ENCODE assay signal across 4 worm cellular contexts in genomic region chrIII:8678371-8678770, ce11.
TF ChIP-seq lines count a peak whose summit lies in the region.

No protein-coding gene starts in this region.

TF ChIP-seq in whole organism, L2 larva, 48 proteins besides CTCF, POLR2A, EP300 and RAD21 (continues in another document):
- peak; percentile 32 for TF ChIP-seq lin-11 (tag; optimal IDR thresholded peaks at IDR 0.05; lab: Kevin White, UChicago)
- peak; percentile 58 for TF ChIP-seq gmeb-1 (tag; optimal IDR thresholded peaks at IDR 0.05; lab: Kevin White, UChicago)
- peak; percentile 62 for TF ChIP-seq sma-3 (GFP tag; optimal IDR thresholded peaks at IDR 0.05; lab: Kevin White, UChicago)
- peak; percentile 68 for TF ChIP-seq Y55F3AM.14 (GFP tag; optimal IDR thresholded peaks at IDR 0.05; lab: Kevin White, UChicago)
- peak; percentile 53 for TF ChIP-seq F13H6.1 (tag; optimal IDR thresholded peaks at IDR 0.05; lab: Kevin White, UChicago)
- TF ChIP-seq blmp-1 (tag; optimal IDR thresholded peaks at IDR 0.05; lab: Kevin White, UChicago; ENCODE audit: insufficient read depth): no peak
- peak; percentile 91 for TF ChIP-seq nhr-129 (tag; optimal IDR thresholded peaks at IDR 0.05; lab: Kevin White, UChicago)
- peak; percentile 60 for TF ChIP-seq lin-13 (GFP tag; optimal IDR thresholded peaks at IDR 0.05; lab: Kevin White, UChicago)
- TF ChIP-seq fos-1 (tag; optimal IDR thresholded peaks at IDR 0.05; lab: Kevin White, UChicago): peak; percentile 43
- peak; percentile 64 for TF ChIP-seq nhr-21 (tag; optimal IDR thresholded peaks at IDR 0.05; lab: Kevin White, UChicago)
- peak; percentile 79 for TF ChIP-seq sma-9 (GFP tag; optimal IDR thresholded peaks at IDR 0.05; lab: Kevin White, UChicago)
- no peak for TF ChIP-seq sma-9 (tag; optimal IDR thresholded peaks at IDR 0.05; lab: Kevin White, UChicago)
- TF ChIP-seq ceh-82 (tag; optimal IDR thresholded peaks at IDR 0.05; lab: Kevin White, UChicago): no peak
- peak; percentile 82 for TF ChIP-seq unc-55 (GFP tag; optimal IDR thresholded peaks at IDR 0.05; lab: Kevin White, UChicago)
- no peak for TF ChIP-seq nhr-12 (tag; optimal IDR thresholded peaks at IDR 0.05; lab: Kevin White, UChicago)
- no peak for TF ChIP-seq ama-1 (optimal IDR thresholded peaks at IDR 0.05; lab: Kevin White, UChicago)
- peak; percentile 57 for TF ChIP-seq crh-2 (tag; optimal IDR thresholded peaks at IDR 0.05; lab: Kevin White, UChicago)
- peak; percentile 64 for TF ChIP-seq C34F6.9 (tag; optimal IDR thresholded peaks at IDR 0.05; lab: Kevin White, UChicago)
- no peak for TF ChIP-seq mab-5 (tag; optimal IDR thresholded peaks at IDR 0.05; lab: Kevin White, UChicago)
- no peak for TF ChIP-seq ztf-11 (tag; optimal IDR thresholded peaks at IDR 0.05; lab: Kevin White, UChicago)
- peak; percentile 54 for TF ChIP-seq egl-27 (tag; optimal IDR thresholded peaks at IDR 0.05; lab: Kevin White, UChicago)
- peak; percentile 58 to 74 for TF ChIP-seq lsy-2 (tag; optimal IDR thresholded peaks at IDR 0.05; lab: Kevin White, UChicago)
- peak; percentile 34 for TF ChIP-seq sem-4 (tag; optimal IDR thresholded peaks at IDR 0.05; lab: Kevin White, UChicago)

TF ChIP-seq in whole organism, L4 larva, 104 proteins besides CTCF, POLR2A, EP300 and RAD21 (continues in another document):
- TF ChIP-seq F26F4.8 (GFP tag; conservative IDR thresholded peaks at IDR 0.05; lab: Robert Waterston, UW): peak; percentile 94
- no peak for TF ChIP-seq mdl-1 (tag; optimal IDR thresholded peaks at IDR 0.05; lab: Kevin White, UChicago)
- TF ChIP-seq Y48G9A.11 (GFP tag; IDR thresholded peaks at IDR 0.05; lab: Robert Waterston, UW): peak; percentile 81
- TF ChIP-seq hlh-30 (tag; optimal IDR thresholded peaks at IDR 0.05; lab: Kevin White, UChicago; ENCODE audit: insufficient read depth): peak; percentile 72
- TF ChIP-seq T26A8.4 (GFP tag; IDR thresholded peaks at IDR 0.05; lab: Robert Waterston, UW): peak; percentile 85
- no peak for TF ChIP-seq attf-4 (tag; optimal IDR thresholded peaks at IDR 0.05; lab: Kevin White, UChicago)
- peak; percentile 58 for TF ChIP-seq dve-1 (tag; optimal IDR thresholded peaks at IDR 0.05; lab: Kevin White, UChicago; ENCODE audit: insufficient read depth)
- peak; percentile 47 for TF ChIP-seq dmd-6 (GFP tag; IDR thresholded peaks at IDR 0.05; lab: Robert Waterston, UW)
- TF ChIP-seq sdz-12 (GFP tag; optimal IDR thresholded peaks at IDR 0.05; lab: Kevin White, UChicago): peak; percentile 84
- peak; percentile 46 for TF ChIP-seq hlh-11 (tag; optimal IDR thresholded peaks at IDR 0.05; lab: Kevin White, UChicago)
- TF ChIP-seq F37D6.2 (tag; optimal IDR thresholded peaks at IDR 0.05; lab: Kevin White, UChicago): peak; percentile 50
- peak; percentile 57; the same call in 1 of the 2 replicates for TF ChIP-seq mdt-29 (GFP tag; IDR thresholded peaks at IDR 0.05; lab: Robert Waterston, UW)
- peak; percentile 93 for TF ChIP-seq pha-4 (GFP tag; IDR thresholded peaks at IDR 0.05; lab: Robert Waterston, UW)
- TF ChIP-seq pha-4 (tag; optimal IDR thresholded peaks at IDR 0.05; lab: Kevin White, UChicago): no peak
- TF ChIP-seq ceh-20 (GFP tag; IDR thresholded peaks at IDR 0.05; lab: Robert Waterston, UW): peak; percentile 85
- TF ChIP-seq F44E2.7 (GFP tag; IDR thresholded peaks at IDR 0.05; lab: Robert Waterston, UW): peak; percentile 74; the same call in 1 of the 2 replicates
- peak; percentile 71 for TF ChIP-seq gei-8 (GFP tag; optimal IDR thresholded peaks at IDR 0.05; lab: Kevin White, UChicago)
- TF ChIP-seq ceh-44 (GFP tag; IDR thresholded peaks at IDR 0.05; lab: Robert Waterston, UW): peak; percentile 74; the same call in 1 of the 2 replicates
- no peak for TF ChIP-seq D1046.2 (GFP tag; IDR thresholded peaks at IDR 0.05; lab: Robert Waterston, UW)
- peak; percentile 3 for TF ChIP-seq F10B5.3 (tag; optimal IDR thresholded peaks at IDR 0.05; lab: Kevin White, UChicago)
- peak; percentile 29; the same call in 1 of the 2 replicates for TF ChIP-seq set-16 (GFP tag; IDR thresholded peaks at IDR 0.05; lab: Robert Waterston, UW)
- peak; percentile 88 for TF ChIP-seq Y75B8A.6 (GFP tag; IDR thresholded peaks at IDR 0.05; lab: Robert Waterston, UW)
- peak; percentile 60 for TF ChIP-seq unc-130 (GFP tag; optimal IDR thresholded peaks at IDR 0.05; lab: Kevin White, UChicago)

TF ChIP-seq in whole organism, late embryonic, 69 proteins besides CTCF, POLR2A, EP300 and RAD21 (continues in another document):
- TF ChIP-seq ztf-16 (tag; optimal IDR thresholded peaks at IDR 0.05; lab: Kevin White, UChicago) (peak; percentile 93), pros-1 (tag; optimal IDR thresholded peaks at IDR 0.05; lab: Kevin White, UChicago) (peak; percentile 37), nhr-232 (tag; optimal IDR thresholded peaks at IDR 0.05; lab: Kevin White, UChicago) (peak; percentile 86), ceh-19 (GFP tag; optimal IDR thresholded peaks at IDR 0.05; lab: Kevin White, UChicago) (peak; percentile 95), hlh-8 (tag; optimal IDR thresholded peaks at IDR 0.05; lab: Kevin White, UChicago) (peak; percentile 77), K09A11.1 (tag; optimal IDR thresholded peaks at IDR 0.05; lab: Kevin White, UChicago; ENCODE audit: insufficient read depth) (peak; percentile 91), unc-55 (GFP tag; optimal IDR thresholded peaks at IDR 0.05; lab: Kevin White, UChicago) (peak; percentile 15), ets-4 (tag; optimal IDR thresholded peaks at IDR 0.05; lab: Kevin White, UChicago) (peak; percentile 26), eyg-1 (tag; optimal IDR thresholded peaks at IDR 0.05; lab: Kevin White, UChicago) (peak; percentile 97), gmeb-2 (tag; optimal IDR thresholded peaks at IDR 0.05; lab: Kevin White, UChicago) (peak; percentile 95), ceh-14 (tag; optimal IDR thresholded peaks at IDR 0.05; lab: Kevin White, UChicago) (peak; percentile 92), pat-9 (tag; optimal IDR thresholded peaks at IDR 0.05; lab: Kevin White, UChicago) (peak; percentile 93), ceh-9 (tag; optimal IDR thresholded peaks at IDR 0.05; lab: Kevin White, UChicago) (peak; percentile 83), npax-4 (tag; optimal IDR thresholded peaks at IDR 0.05; lab: Kevin White, UChicago) (peak; percentile 81), madf-2 (tag; optimal IDR thresholded peaks at IDR 0.05; lab: Kevin White, UChicago) (peak; percentile 94), odd-2 (tag; optimal IDR thresholded peaks at IDR 0.05; lab: Kevin White, UChicago) (peak; percentile 86), C38D4.7 (GFP tag; optimal IDR thresholded peaks at IDR 0.05; lab: Kevin White, UChicago) (peak; percentile 91), unc-86 (tag; optimal IDR thresholded peaks at IDR 0.05; lab: Kevin White, UChicago) (peak; percentile 93), dve-1 (tag; optimal IDR thresholded peaks at IDR 0.05; lab: Kevin White, UChicago) (peak; percentile 87), elt-2 (tag; optimal IDR thresholded peaks at IDR 0.05; lab: Kevin White, UChicago) (peak; percentile 96), elt-4 (tag; optimal IDR thresholded peaks at IDR 0.05; lab: Kevin White, UChicago) (peak; percentile 63), T23F11.4 (GFP tag; optimal IDR thresholded peaks at IDR 0.05; lab: Kevin White, UChicago) (peak; percentile 94), ttx-3 (tag; optimal IDR thresholded peaks at IDR 0.05; lab: Kevin White, UChicago) (peak; percentile 88), pha-2 (tag; optimal IDR thresholded peaks at IDR 0.05; lab: Kevin White, UChicago) (peak; percentile 93), ceh-48 (tag; optimal IDR thresholded peaks at IDR 0.05; lab: Kevin White, UChicago) (peak; percentile 84)

TF ChIP-seq in whole organism, mixed stage, embryonic, 35 proteins besides CTCF, POLR2A, EP300 and RAD21 (continues in another document):
- TF ChIP-seq nhr-2 (tag; optimal IDR thresholded peaks at IDR 0.05; lab: Kevin White, UChicago) (peak; percentile 20), nhr-237 (tag; optimal IDR thresholded peaks at IDR 0.05; lab: Kevin White, UChicago) (no peak), ces-1 (GFP tag; optimal IDR thresholded peaks at IDR 0.05; lab: Kevin White, UChicago) (peak; percentile 44), pha-4 (tag; optimal IDR thresholded peaks at IDR 0.05; lab: Kevin White, UChicago) (peak; percentile 62), ceh-83 (GFP tag; optimal IDR thresholded peaks at IDR 0.05; lab: Kevin White, UChicago) (peak; percentile 97), flh-1 (GFP tag; optimal IDR thresholded peaks at IDR 0.05; lab: Kevin White, UChicago) (peak; percentile 87), cnd-1 (tag; optimal IDR thresholded peaks at IDR 0.05; lab: Kevin White, UChicago) (peak; percentile 95), ztf-11 (tag; optimal IDR thresholded peaks at IDR 0.05; lab: Kevin White, UChicago) (peak; percentile 61), sem-2 (GFP tag; optimal IDR thresholded peaks at IDR 0.05; lab: Kevin White, UChicago) (peak; percentile 94), sptf-1 (tag; optimal IDR thresholded peaks at IDR 0.05; lab: Kevin White, UChicago) (peak; percentile 98), nhr-12 (tag; optimal IDR thresholded peaks at IDR 0.05; lab: Kevin White, UChicago) (peak; percentile 22), elt-3 (tag; optimal IDR thresholded peaks at IDR 0.05; lab: Kevin White, UChicago) (peak; percentile 63), nhr-28 (tag; optimal IDR thresholded peaks at IDR 0.05; lab: Kevin White, UChicago) (peak; percentile 79), elt-1 (tag; optimal IDR thresholded peaks at IDR 0.05; lab: Kevin White, UChicago; ENCODE audit: borderline replicate concordance, insufficient read depth) (peak; percentile 61), lin-32 (GFP tag; optimal IDR thresholded peaks at IDR 0.05; lab: Kevin White, UChicago) (peak; percentile 95), ceh-39 (tag; optimal IDR thresholded peaks at IDR 0.05; lab: Kevin White, UChicago) (peak; percentile 43), snpc-4 (tag; optimal IDR thresholded peaks at IDR 0.05; lab: Kevin White, UChicago) (no peak), unc-62 (GFP tag; optimal IDR thresholded peaks at IDR 0.05; lab: Kevin White, UChicago) (peak; percentile 43), lsy-2 (tag; optimal IDR thresholded peaks at IDR 0.05; lab: Kevin White, UChicago) (peak; percentile 66), drap-1 (GFP tag; optimal IDR thresholded peaks at IDR 0.05; lab: Kevin White, UChicago) (peak; percentile 98), blmp-1 (tag; optimal IDR thresholded peaks at IDR 0.05; lab: Kevin White, UChicago) (peak; percentile 50), unc-39 (tag; optimal IDR thresholded peaks at IDR 0.05; lab: Kevin White, UChicago) (peak; percentile 33), M03D4.4 (tag; optimal IDR thresholded peaks at IDR 0.05; lab: Kevin White, UChicago) (peak; percentile 96), ceh-43 (GFP tag; optimal IDR thresholded peaks at IDR 0.05; lab: Kevin White, UChicago) (peak; percentile 93), nhr-76 (tag; optimal IDR thresholded peaks at IDR 0.05; lab: Kevin White, UChicago) (no peak), unc-120 (tag; optimal IDR thresholded peaks at IDR 0.05; lab: Kevin White, UChicago; ENCODE audit: poor library complexity, severe bottlenecking) (peak; percentile 90), mls-2 (tag; optimal IDR thresholded peaks at IDR 0.05; lab: Kevin White, UChicago) (peak; percentile 98), lin-13 (tag; optimal IDR thresholded peaks at IDR 0.05; lab: Kevin White, UChicago) (peak; percentile 22), ham-2 (GFP tag; optimal IDR thresholded peaks at IDR 0.05; lab: Kevin White, UChicago) (peak; percentile 91)
